Worm (Caenorhabditis elegans) whole organism, early embryonic: ENCODE measurements around the gene fbxa-108.

ENCODE experiments used
- B0310.2 ChIP-seq: sonication (generic microtip); optimal IDR thresholded peaks from 2 replicates; lab custom pipeline; 2016; ENCODE audit warnings: mild to moderate bottlenecking, missing genetic modification characterization, missing compliant biosample characterization
- F13C5.2 ChIP-seq: sonication (generic microtip); optimal IDR thresholded peaks from 2 replicates; lab custom pipeline; 2017; ENCODE audit warnings: mild to moderate bottlenecking, missing genetic modification characterization, inconsistent platforms, missing compliant biosample characterization
- aly-1 ChIP-seq: sonication (generic microtip); optimal IDR thresholded peaks from 2 replicates; lab custom pipeline; 2016; ENCODE audit warnings: missing genetic modification characterization, missing compliant biosample characterization
- ama-1 ChIP-seq: fragments of 150-350 bp; optimal IDR thresholded peaks from 2 replicates; lab custom pipeline; 2014
- ceh-13 ChIP-seq: fragments of 200-800 bp; sonication (Bioruptor generic); optimal IDR thresholded peaks from 2 replicates; lab custom pipeline; 2018; ENCODE audit warnings: mild to moderate bottlenecking, missing genetic modification characterization, missing compliant biosample characterization
- ceh-36 ChIP-seq: sonication (generic microtip); optimal IDR thresholded peaks from 2 replicates; lab custom pipeline; 2016; ENCODE audit warnings: missing genetic modification characterization, inconsistent platforms, missing compliant biosample characterization
- ets-7 ChIP-seq: sonication (generic microtip); optimal IDR thresholded peaks from 2 replicates; lab custom pipeline; 2016; ENCODE audit warnings: missing genotype, missing genetic modification characterization, missing compliant biosample characterization
- flt-1 ChIP-seq: fragments of 200-800 bp; sonication (Bioruptor generic); IDR thresholded peaks from 2 replicates; pipeline ENCODE4 v1.3.6; 2022; ENCODE audit warnings: missing genetic modification characterization, missing compliant biosample characterization
- hmbx-1 ChIP-seq: sonication (generic microtip); optimal IDR thresholded peaks from 2 replicates; lab custom pipeline; 2016; ENCODE audit warnings: mild to moderate bottlenecking, missing genetic modification characterization, missing compliant biosample characterization
- hmg-4 ChIP-seq: fragments of 200-800 bp; sonication (Bioruptor generic); optimal IDR thresholded peaks from 2 replicates; lab custom pipeline; 2018; ENCODE audit warnings: mild to moderate bottlenecking, missing genetic modification characterization, missing compliant biosample characterization
- hnd-1 ChIP-seq: sonication (generic microtip); optimal IDR thresholded peaks from 2 replicates; lab custom pipeline; 2016; ENCODE audit warnings: missing genetic modification characterization, missing compliant biosample characterization
- pes-1 ChIP-seq: fragments of 200-800 bp; sonication (Bioruptor generic); IDR thresholded peaks from 2 replicates; pipeline ENCODE4 v1.3.6; 2022; ENCODE audit warnings: missing genetic modification reagents, missing genetic modification characterization, missing compliant biosample characterization
- scrt-1 ChIP-seq: fragments of 200-800 bp; sonication (Bioruptor generic); IDR thresholded peaks from 2 replicates; pipeline ENCODE4 v1.3.6; 2022; ENCODE audit warnings: missing genetic modification characterization, missing compliant biosample characterization
- sea-1 ChIP-seq: fragments of 200-800 bp; sonication (Bioruptor generic); conservative IDR thresholded peaks from 2 replicates; pipeline ENCODE4 v1.3.6; 2022; ENCODE audit warnings: missing genetic modification characterization, missing compliant biosample characterization
- tbx-11 ChIP-seq: fragments of 200-800 bp; sonication (Bioruptor generic); IDR thresholded peaks from 2 replicates; pipeline ENCODE4 v1.3.6; 2022; ENCODE audit warnings: missing genetic modification characterization, missing compliant biosample characterization
- tbx-37 ChIP-seq: fragments of 200-800 bp; sonication (Bioruptor generic); conservative IDR thresholded peaks from 2 replicates; pipeline ENCODE4 v1.3.6; 2022; ENCODE audit warnings: missing genetic modification reagents, missing genetic modification characterization, missing compliant biosample characterization
- tra-4 ChIP-seq: sonication (generic microtip); optimal IDR thresholded peaks from 2 replicates; lab custom pipeline; 2017; ENCODE audit warnings: missing genetic modification characterization, missing compliant biosample characterization

fbxa-108 gene

ce11 chrV:17695802-17696201 is 36.6 kb upstream of the fbxa-108 start, which contains the start of gene Y26G10.1:
Gene Y26G10.1 (minus strand): TSS chrV:17695902.
- TF ChIP-seq ama-1 = no peak
- no peak for TF ChIP-seq flt-1 (GFP tag; lab: Robert Waterston, UW)
- no peak for TF ChIP-seq hnd-1 (tag; lab: Kevin White, UChicago)
- no peak for TF ChIP-seq tbx-37 (GFP tag; lab: Robert Waterston, UW)
- no peak for TF ChIP-seq hmbx-1 (tag; lab: Kevin White, UChicago)
- TF ChIP-seq F13C5.2 (tag; lab: Kevin White, UChicago) = no peak
- no peak for TF ChIP-seq ets-7 (tag; lab: Kevin White, UChicago)
- no peak for TF ChIP-seq tbx-11 (GFP tag; lab: Robert Waterston, UW)
- no peak for TF ChIP-seq aly-1 (tag; lab: Kevin White, UChicago)
- TF ChIP-seq ceh-13 = no peak
- no peak for TF ChIP-seq ceh-36 (tag; lab: Kevin White, UChicago)
- TF ChIP-seq pes-1 = no peak
- TF ChIP-seq scrt-1 (GFP tag; lab: Robert Waterston, UW) = no peak
- TF ChIP-seq B0310.2 (tag; lab: Kevin White, UChicago) = no peak
- TF ChIP-seq sea-1 = no peak
- TF ChIP-seq hmg-4 (GFP tag; lab: Kevin White, UChicago) = no peak
- no peak for TF ChIP-seq tra-4 (tag; lab: Kevin White, UChicago)

- TF ChIP-seq ceh-36 (tag; lab: Kevin White, UChicago) (no peak), pes-1 (no peak), hmbx-1 (tag; lab: Kevin White, UChicago) (no peak), F13C5.2 (tag; lab: Kevin White, UChicago) (no peak), B0310.2 (tag; lab: Kevin White, UChicago) (no peak), ama-1 (no peak), ets-7 (tag; lab: Kevin White, UChicago) (no peak)
These were observed 35.1 kb upstream of the fbxa-108 start for ce11 chrV:17694260-17694659.

ce11 chrV:17690922-17691321 is 31.7 kb upstream of the fbxa-108 start, which contains the start of gene F59A1.13:
Gene F59A1.13 (minus strand): TSS chrV:17691022.
- TF ChIP-seq hmbx-1 (tag; lab: Kevin White, UChicago) (no peak), tra-4 (tag; lab: Kevin White, UChicago) (no peak), ceh-13 (no peak), ceh-36 (tag; lab: Kevin White, UChicago) (no peak), sea-1 (no peak), hnd-1 (tag; lab: Kevin White, UChicago) (no peak), tbx-37 (GFP tag; lab: Robert Waterston, UW) (no peak), B0310.2 (tag; lab: Kevin White, UChicago) (no peak), aly-1 (tag; lab: Kevin White, UChicago) (no peak), ama-1 (no peak), ets-7 (tag; lab: Kevin White, UChicago) (no peak)

- no peak for TF ChIP-seq pes-1
These were observed 27.7 kb upstream of the fbxa-108 start, which contains the start of gene F59A1.18 for ce11 chrV:17686852-17687251. Gene F59A1.18 (minus strand): TSS chrV:17686952.

- no peak for TF ChIP-seq aly-1 (tag; lab: Kevin White, UChicago)
- no peak for TF ChIP-seq ama-1
- TF ChIP-seq F13C5.2 (tag; lab: Kevin White, UChicago) = no peak
- no peak for TF ChIP-seq sea-1
- no peak for TF ChIP-seq tra-4 (tag; lab: Kevin White, UChicago)
- TF ChIP-seq ets-7 (tag; lab: Kevin White, UChicago) = no peak
- TF ChIP-seq ceh-13 = no peak
- no peak for TF ChIP-seq tbx-11 (GFP tag; lab: Robert Waterston, UW)
- TF ChIP-seq hmbx-1 (tag; lab: Kevin White, UChicago) = no peak
- TF ChIP-seq hnd-1 (tag; lab: Kevin White, UChicago) = no peak
These were observed 25.7 kb upstream of the fbxa-108 start, which contains the start of the genes F59A1.16 and F59A1.6 for ce11 chrV:17684857-17685256. Gene F59A1.16 (minus strand): TSS chrV:17684957. Gene F59A1.6 (plus strand): TSS chrV:17685141.

ce11 chrV:17683763-17684162 is 24.6 kb upstream of the fbxa-108 start, which contains the start of gene F59A1.15:
Gene F59A1.15 (minus strand): TSS chrV:17683863.
- TF ChIP-seq sea-1 (no peak), ets-7 (tag; lab: Kevin White, UChicago) (no peak), scrt-1 (GFP tag; lab: Robert Waterston, UW) (no peak), flt-1 (GFP tag; lab: Robert Waterston, UW) (no peak), hnd-1 (tag; lab: Kevin White, UChicago) (no peak), aly-1 (tag; lab: Kevin White, UChicago) (no peak), pes-1 (no peak), ama-1 (no peak), B0310.2 (tag; lab: Kevin White, UChicago) (no peak)

- TF ChIP-seq hmg-4 (GFP tag; lab: Kevin White, UChicago) (no peak), tbx-37 (GFP tag; lab: Robert Waterston, UW) (no peak), pes-1 (no peak), ets-7 (tag; lab: Kevin White, UChicago) (no peak), ceh-36 (tag; lab: Kevin White, UChicago) (no peak), tbx-11 (GFP tag; lab: Robert Waterston, UW) (no peak), flt-1 (GFP tag; lab: Robert Waterston, UW) (no peak), tra-4 (tag; lab: Kevin White, UChicago) (no peak), ceh-13 (no peak), hmbx-1 (tag; lab: Kevin White, UChicago) (no peak)
These were observed 24.1 kb upstream of the fbxa-108 start for ce11 chrV:17683290-17683689.

- TF ChIP-seq hmg-4 (GFP tag; lab: Kevin White, UChicago) = no peak
- TF ChIP-seq ceh-36 (tag; lab: Kevin White, UChicago) = no peak
- TF ChIP-seq tra-4 (tag; lab: Kevin White, UChicago) = no peak
- TF ChIP-seq pes-1 = no peak
- TF ChIP-seq flt-1 (GFP tag; lab: Robert Waterston, UW) = no peak
- TF ChIP-seq scrt-1 (GFP tag; lab: Robert Waterston, UW) = no peak
- no peak for TF ChIP-seq aly-1 (tag; lab: Kevin White, UChicago)
- TF ChIP-seq hnd-1 (tag; lab: Kevin White, UChicago) = no peak
- no peak for TF ChIP-seq tbx-11 (GFP tag; lab: Robert Waterston, UW)
These were observed 17.4 kb upstream of the fbxa-108 start, which contains the start of gene str-92 for ce11 chrV:17676553-17676952. Gene str-92 (minus strand): TSS chrV:17676653.
